Fruit fly (Drosophila melanogaster) whole organism, larva: ENCODE data around the gene CG31343.

Source experiments
- noc ChIP-seq: fragments of 200-800 bp; sonication (Bioruptor generic); optimal IDR thresholded peaks from 3 replicates; lab custom pipeline; 2019; ENCODE audit warnings: missing biosample characterization, mild to moderate bottlenecking, missing genetic modification characterization, moderate library complexity

The CG31343 gene

dm6 chr3R:21739750-21740319 lies 5.2 kb upstream of the CG31343 start, which contains the start of gene CG5849:
TSS of gene CG5849 (plus strand) at chr3R:21740105.
- TF ChIP-seq noc (tag; lab: Kevin White, UChicago) = peak; percentile 30

dm6 chr3R:21740766-21741350 lies 4.2 kb upstream of the CG31343 start:
- TF ChIP-seq noc (tag; lab: Kevin White, UChicago) = peak; percentile 37

DNA sequence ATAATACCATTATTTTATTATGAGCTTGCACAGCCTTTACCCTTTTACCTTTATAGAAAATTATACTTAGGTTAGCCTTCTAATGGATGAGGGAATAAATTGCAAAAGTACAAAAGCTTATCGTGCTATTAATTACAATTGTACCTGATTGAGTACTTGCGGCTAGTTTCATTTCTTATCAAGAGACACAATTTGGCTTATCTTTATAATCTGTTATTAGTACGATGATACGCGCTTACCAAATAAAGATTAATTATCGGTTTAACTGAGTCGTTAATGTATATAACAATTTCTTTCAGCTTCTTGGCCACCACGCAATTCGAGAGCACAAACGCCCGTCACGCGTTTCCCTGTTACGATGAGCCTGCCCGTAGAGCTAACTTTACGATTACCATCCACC lies 821 bp downstream of the CG31343 start:
- TF ChIP-seq noc (tag; lab: Kevin White, UChicago) = no peak

- peak; percentile 54 for TF ChIP-seq noc (tag; lab: Kevin White, UChicago)
These were observed 4.2 kb downstream of the CG31343 start, which contains the start of gene CG31233 for dm6 chr3R:21748954-21749920. TSS of gene CG31233 (plus strand) at chr3R:21749853.

dm6 chr3R:21753099-21753498 lies 8.0 kb downstream of the CG31343 start:
- peak; percentile 86 for TF ChIP-seq noc (tag; lab: Kevin White, UChicago)

DNA sequence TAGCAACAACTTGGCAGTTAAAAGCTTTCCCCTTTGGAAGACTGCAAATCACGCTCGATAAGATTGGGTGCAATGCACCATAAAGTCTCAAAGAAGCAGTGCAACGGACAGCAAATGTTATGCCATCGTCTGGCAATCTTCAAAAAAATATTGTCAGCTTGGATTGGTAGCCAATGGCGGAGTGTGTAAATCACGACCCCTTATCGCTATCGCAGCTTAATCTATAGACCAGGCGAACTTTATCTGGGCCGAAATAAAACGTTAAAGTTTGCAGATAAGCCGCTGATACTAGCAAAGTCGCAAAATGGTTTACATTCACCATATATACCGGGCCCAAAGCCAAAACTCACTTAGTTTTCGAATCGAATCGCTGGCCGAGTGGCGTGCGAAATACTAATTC lies 8.9 kb downstream of the CG31343 start, which contains the start of gene CG31198:
CG31198 (plus strand) TSS at position 351 of the 400 bp plus-strand sequence.
- TF ChIP-seq noc (tag; lab: Kevin White, UChicago) = peak; percentile 37

dm6 chr3R:21757550-21757949 lies 12.5 kb downstream of the CG31343 start:
- peak; percentile 20 for TF ChIP-seq noc (tag; lab: Kevin White, UChicago)

DNA sequence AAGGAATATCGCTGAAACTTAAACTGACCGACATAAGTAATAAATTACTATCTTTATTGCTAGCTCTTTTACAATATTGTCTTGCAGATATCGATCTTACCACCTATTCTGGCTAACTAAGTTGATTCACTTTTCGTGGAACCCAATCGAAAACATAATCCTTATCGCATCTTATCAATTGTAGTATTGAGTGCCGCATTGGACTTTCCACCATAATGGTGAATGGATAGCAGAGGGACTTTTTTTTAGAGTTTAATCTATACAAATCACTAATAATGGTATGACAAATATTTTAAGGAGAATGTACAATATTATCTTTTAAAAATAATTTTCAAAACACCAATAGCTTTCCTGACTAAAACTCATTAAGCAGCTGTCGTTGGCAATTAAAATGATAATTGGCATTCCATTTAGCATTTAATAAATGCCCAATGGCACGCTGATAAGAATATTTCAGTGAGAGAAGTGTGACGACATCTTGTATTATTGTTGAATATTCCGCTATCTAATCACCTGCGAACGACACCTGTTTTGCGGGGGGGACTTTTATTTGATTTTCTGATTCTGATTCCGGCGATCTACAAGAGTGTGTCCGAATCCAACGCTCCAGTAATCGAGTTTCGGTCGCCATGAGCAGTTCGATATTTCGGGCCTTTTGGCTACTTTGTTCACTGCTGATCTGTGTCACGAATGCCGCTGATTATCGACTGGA lies 13.2 kb downstream of the CG31343 start, which contains the start of gene CG42335:
CG42335 (plus strand) TSS at position 620 of the 712 bp plus-strand sequence.
- TF ChIP-seq noc (tag; lab: Kevin White, UChicago) = peak; percentile 45

DNA sequence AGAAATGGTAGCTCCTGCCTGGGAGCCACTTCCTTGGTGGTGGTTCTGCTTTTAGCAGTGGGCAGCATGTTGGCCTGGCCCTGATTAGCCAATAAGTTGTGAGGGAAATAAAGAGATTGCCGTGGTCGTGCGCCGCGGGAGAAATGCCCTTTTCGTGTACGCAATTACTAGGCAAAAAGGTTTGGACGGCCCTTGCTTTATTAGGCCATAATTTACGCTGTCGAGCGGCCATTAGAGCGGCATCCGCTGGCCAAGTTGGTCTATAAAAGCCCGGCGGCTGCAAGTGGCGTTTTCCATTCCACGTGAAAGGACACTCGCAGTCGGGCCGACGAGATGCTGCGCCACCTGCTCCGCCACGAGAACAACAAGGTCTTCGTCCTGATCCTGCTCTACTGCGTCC lies 24.2 kb downstream of the CG31343 start, which contains the start of gene Burs:
Burs (plus strand) TSS at position 301 of the 400 bp plus-strand sequence.
- TF ChIP-seq noc (tag; lab: Kevin White, UChicago) = no peak

DNA sequence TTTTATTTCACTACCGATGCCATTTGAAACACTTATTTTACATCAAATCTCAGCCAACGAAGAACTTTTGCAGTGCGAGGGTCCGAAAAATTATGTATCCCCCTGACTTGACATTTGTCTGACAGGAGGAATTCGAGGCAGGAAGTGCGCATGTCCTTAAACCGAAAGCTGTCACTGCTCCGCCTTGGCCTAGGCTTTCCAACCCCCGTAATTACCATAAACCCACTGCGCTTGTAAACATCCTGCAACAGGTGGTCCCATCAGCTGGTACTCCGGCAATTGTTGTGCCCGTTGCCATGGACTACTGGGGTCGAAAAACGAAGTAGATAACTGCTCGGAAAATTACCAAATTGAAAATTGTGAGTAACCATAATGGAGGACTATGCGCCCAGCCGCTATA lies 30.7 kb downstream of the CG31343 start, which contains the start of the genes GABA-B-R2 and CG6800:
GABA-B-R2 (minus strand) TSS at position 75 of the 400 bp plus-strand sequence.
CG6800 (plus strand) TSS at position 373 of the 400 bp plus-strand sequence.
- TF ChIP-seq noc (tag; lab: Kevin White, UChicago) = no peak

DNA sequence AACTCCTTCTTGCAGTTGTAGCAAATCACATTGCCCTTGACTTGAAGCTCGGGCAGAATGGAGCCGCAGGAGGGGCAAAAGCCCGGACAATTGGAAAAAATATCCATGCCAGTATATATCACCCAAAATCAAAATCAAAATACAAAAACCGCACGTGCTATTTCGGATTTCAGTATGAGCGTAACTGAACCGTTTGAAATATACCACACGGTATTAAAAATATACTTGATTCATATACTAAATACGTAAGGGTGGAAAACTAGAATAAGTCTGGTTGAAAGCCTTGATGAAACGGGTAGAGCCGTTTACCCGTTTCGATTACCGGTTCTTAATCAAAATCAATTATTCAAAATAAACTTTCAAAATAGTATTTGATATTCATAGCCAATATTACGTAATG lies 32.6 kb downstream of the CG31343 start, which contains the start of gene Polr1H:
Polr1H (minus strand) TSS at position 188 of the 400 bp plus-strand sequence.
- no peak for TF ChIP-seq noc (tag; lab: Kevin White, UChicago)

DNA sequence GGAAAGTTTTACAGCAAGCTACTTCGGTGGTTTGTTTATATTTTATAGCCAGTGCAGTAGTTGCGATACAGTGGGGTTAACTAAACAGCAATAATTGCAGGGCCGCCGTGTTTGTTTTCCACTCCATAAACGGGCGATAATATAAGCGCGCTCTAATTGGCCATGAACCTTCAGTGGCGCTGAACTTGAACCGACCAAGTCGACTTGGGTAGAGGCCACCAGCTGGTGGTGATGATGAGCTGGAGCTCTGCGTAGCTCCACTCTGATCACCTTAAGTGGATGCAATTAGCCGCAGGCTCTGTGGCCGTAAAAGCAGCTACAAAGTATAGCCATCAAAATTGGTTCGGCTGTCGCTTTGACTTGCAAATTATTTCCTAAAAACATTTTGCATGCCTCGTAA lies 35.0 kb downstream of the CG31343 start:
- TF ChIP-seq noc (tag; lab: Kevin White, UChicago) = no peak

DNA sequence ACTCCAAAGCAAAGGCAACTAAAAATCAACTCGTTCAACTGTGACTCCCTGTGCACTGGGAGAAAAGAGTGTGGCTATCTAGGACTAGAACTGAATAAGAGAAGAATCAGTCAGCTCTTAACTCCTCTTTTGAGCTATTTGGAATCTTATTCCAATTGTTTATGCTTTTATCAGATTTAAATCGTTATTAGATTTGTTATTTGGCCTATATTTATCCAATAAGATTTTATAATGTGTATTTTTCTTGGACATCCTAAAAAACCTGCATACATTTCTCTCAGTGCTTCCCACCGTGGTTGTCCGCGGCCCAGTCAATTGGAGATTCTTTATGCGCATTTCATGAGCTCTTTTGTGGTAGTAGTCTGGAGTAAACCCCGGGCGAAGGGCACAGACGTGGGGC lies 36.4 kb downstream of the CG31343 start:
- TF ChIP-seq noc (tag; lab: Kevin White, UChicago) = peak; percentile 68

- TF ChIP-seq noc (tag; lab: Kevin White, UChicago) = no peak
These were observed 37.3 kb downstream of the CG31343 start, which contains the start of gene tsl for dm6 chr3R:21782295-21782922. TSS of gene tsl (minus strand) at chr3R:21782536.
